Fruit fly (Drosophila melanogaster) whole organism, embryonic: ENCODE measurements around the gene CG14853.
A peak's percentile ranks its signal among the peaks of the same experiment; 100 is the strongest.

Experiments
- Ada2b ChIP-seq: fragments of 200-800 bp; sonication (Bioruptor generic); IDR thresholded peaks from 2 replicates; pipeline ENCODE4 v1.3.6; 2022; ENCODE audit warnings: missing biosample characterization, missing genetic modification characterization
- Antp ChIP-seq: fragments of 200-800 bp; sonication (Bioruptor generic); optimal IDR thresholded peaks from 3 replicates; lab custom pipeline; 2016; ENCODE audit warnings: missing biosample characterization, missing genetic modification characterization
- CG13296 ChIP-seq: fragments of 200-800 bp; sonication (Bioruptor generic); optimal IDR thresholded peaks from 3 replicates; lab custom pipeline; 2018; ENCODE audit warnings: missing biosample characterization, mild to moderate bottlenecking, missing genetic modification characterization
- CG17385 ChIP-seq: fragments of 200-800 bp; sonication (Bioruptor generic); optimal IDR thresholded peaks from 3 replicates; lab custom pipeline; 2018; ENCODE audit warnings: missing biosample characterization, mild to moderate bottlenecking, missing genetic modification characterization
- CG2120 ChIP-seq: fragments of 200-800 bp; sonication (Bioruptor generic); optimal IDR thresholded peaks from 3 replicates; lab custom pipeline; 2016; ENCODE audit warnings: missing biosample characterization, missing genetic modification characterization
- CG2199 ChIP-seq: fragments of 200-800 bp; sonication (Bioruptor generic); IDR thresholded peaks from 3 replicates; pipeline ENCODE4 v1.3.6; 2022; ENCODE audit warnings: missing biosample characterization, missing genetic modification characterization
- CG5180 ChIP-seq: fragments of 200-800 bp; sonication (Bioruptor generic); optimal IDR thresholded peaks from 3 replicates; lab custom pipeline; 2017; ENCODE audit warnings: missing biosample characterization, missing genetic modification characterization, mild to moderate bottlenecking, moderate library complexity, missing genetic modification reagents
- CG6854 ChIP-seq: fragments of 200-800 bp; sonication (Bioruptor generic); optimal IDR thresholded peaks from 3 replicates; lab custom pipeline; 2017; ENCODE audit warnings: missing biosample characterization, mild to moderate bottlenecking, missing genetic modification characterization
- CG7839 ChIP-seq: fragments of 200-800 bp; sonication (Bioruptor generic); optimal IDR thresholded peaks from 3 replicates; lab custom pipeline; 2018; ENCODE audit warnings: missing biosample characterization, mild to moderate bottlenecking, missing genetic modification characterization, moderate library complexity
- CG8089 ChIP-seq: fragments of 200-800 bp; sonication (Bioruptor generic); optimal IDR thresholded peaks from 3 replicates; lab custom pipeline; 2016; ENCODE audit warnings: missing biosample characterization, missing genetic modification characterization
- CG8388 ChIP-seq: fragments of 200-800 bp; sonication (Bioruptor generic); optimal IDR thresholded peaks from 2 replicates; lab custom pipeline; 2019; ENCODE audit warnings: missing biosample characterization, mild to moderate bottlenecking, missing genetic modification characterization, moderate library complexity
- CoRest ChIP-seq: fragments of 200-800 bp; sonication (Bioruptor generic); optimal IDR thresholded peaks from 3 replicates; lab custom pipeline; 2018; ENCODE audit warnings: missing biosample characterization, mild to moderate bottlenecking, missing genetic modification characterization, moderate library complexity
- Dip3 ChIP-seq: fragments of 200-800 bp; sonication (Bioruptor generic); optimal IDR thresholded peaks from 3 replicates; lab custom pipeline; 2016; ENCODE audit warnings: missing biosample characterization, missing genetic modification characterization
- ERR ChIP-seq: fragments of 200-800 bp; sonication (Bioruptor generic); optimal IDR thresholded peaks from 2 replicates; lab custom pipeline; 2016; ENCODE audit warnings: missing biosample characterization, missing genetic modification characterization
- HmgZ ChIP-seq: fragments of 200-800 bp; sonication (Bioruptor generic); optimal IDR thresholded peaks from 2 replicates; lab custom pipeline; 2018; ENCODE audit warnings: missing biosample characterization, mild to moderate bottlenecking, missing genetic modification characterization
- MTF-1 ChIP-seq: fragments of 200-800 bp; sonication (Bioruptor generic); optimal IDR thresholded peaks from 2 replicates; lab custom pipeline; 2018; ENCODE audit warnings: missing biosample characterization, mild to moderate bottlenecking, missing genetic modification characterization, borderline replicate concordance
- Max ChIP-seq: fragments of 200-800 bp; sonication (Bioruptor generic); optimal IDR thresholded peaks from 2 replicates; lab custom pipeline; 2016; ENCODE audit warnings: missing biosample characterization, mild to moderate bottlenecking, missing genetic modification characterization
- NFAT ChIP-seq: fragments of 200-800 bp; sonication (Bioruptor generic); IDR thresholded peaks from 2 replicates; pipeline ENCODE4 v1.3.6; 2022; ENCODE audit warnings: missing biosample characterization, missing genetic modification characterization
- Ssrp ChIP-seq: fragments of 200-800 bp; sonication (Bioruptor generic); optimal IDR thresholded peaks from 2 replicates; lab custom pipeline; 2018; ENCODE audit warnings: missing biosample characterization, mild to moderate bottlenecking, missing genetic modification characterization, moderate library complexity
- Stat92E ChIP-seq, 3 experiments: fragments of >200 bp in 2 of 3; fragments of 200-800 bp in 1 of 3; sonication (Bioruptor generic) in 1 of 3; optimal IDR thresholded peaks; 2 replicates each; lab custom pipeline; 2017 to 2019; ENCODE audit warnings: missing biosample characterization in 3 of 3, missing genetic modification characterization in 3 of 3, mild to moderate bottlenecking in 1 of 3, moderate library complexity in 1 of 3
- amos ChIP-seq: fragments of 200-800 bp; sonication (Bioruptor generic); IDR thresholded peaks from 2 replicates; pipeline ENCODE4 v1.3.6; 2022; ENCODE audit warnings: missing biosample characterization, missing genetic modification characterization; ENCODE audit not compliant: partially characterized antibody
- cad ChIP-seq: fragments of >200 bp; optimal IDR thresholded peaks from 2 replicates; lab custom pipeline; 2017; ENCODE audit warnings: missing biosample characterization, missing genetic modification characterization
- cg ChIP-seq: fragments of 200-800 bp; sonication (Bioruptor generic); optimal IDR thresholded peaks from 3 replicates; lab custom pipeline; 2019; ENCODE audit warnings: missing biosample characterization, mild to moderate bottlenecking, missing genetic modification characterization, moderate library complexity
- chinmo ChIP-seq: fragments of 200-800 bp; sonication (Bioruptor generic); IDR thresholded peaks from 4 replicates; pipeline ENCODE4 v1.3.6; 2022; ENCODE audit warnings: missing biosample characterization, missing genetic modification characterization; ENCODE audit not compliant: partially characterized antibody
- corto ChIP-seq: fragments of 200-800 bp; sonication (Bioruptor generic); optimal IDR thresholded peaks from 2 replicates; lab custom pipeline; 2016; ENCODE audit warnings: missing biosample characterization, mild to moderate bottlenecking, missing genetic modification characterization, moderate library complexity
- crol ChIP-seq: fragments of 200-800 bp; sonication (Bioruptor generic); IDR thresholded peaks from 2 replicates; pipeline ENCODE4 v1.3.6; 2022; ENCODE audit warnings: missing biosample characterization, missing genetic modification characterization
- dmrt11E ChIP-seq: fragments of 200-800 bp; sonication (Bioruptor generic); optimal IDR thresholded peaks from 3 replicates; lab custom pipeline; 2018; ENCODE audit warnings: missing biosample characterization, mild to moderate bottlenecking, missing genetic modification characterization, moderate library complexity
- grau ChIP-seq: fragments of 200-800 bp; optimal IDR thresholded peaks from 3 replicates; lab custom pipeline; 2019; ENCODE audit warnings: missing biosample characterization, mild to moderate bottlenecking, missing genetic modification characterization, moderate library complexity
- gsb ChIP-seq: fragments of 200-800 bp; sonication (Bioruptor generic); IDR thresholded peaks from 2 replicates; pipeline ENCODE4 v1.3.6; 2022; ENCODE audit warnings: missing biosample characterization, missing genetic modification characterization
- h ChIP-seq: fragments of >200 bp; optimal IDR thresholded peaks from 2 replicates; lab custom pipeline; 2017
- insv ChIP-seq, 2 experiments: fragments of 200-800 bp; sonication (Bioruptor generic); optimal IDR thresholded peaks; 3 replicates each; lab custom pipeline; 2016 to 2018; ENCODE audit warnings: missing biosample characterization in 2 of 2, missing genetic modification characterization in 2 of 2
- jumu ChIP-seq: fragments of 200-800 bp; sonication (Bioruptor generic); optimal IDR thresholded peaks from 3 replicates; lab custom pipeline; 2016; ENCODE audit warnings: missing biosample characterization, missing genetic modification characterization
- mirr ChIP-seq: fragments of 200-800 bp; sonication (Bioruptor generic); optimal IDR thresholded peaks from 3 replicates; lab custom pipeline; 2018; ENCODE audit warnings: missing biosample characterization, mild to moderate bottlenecking, missing genetic modification characterization
- mld ChIP-seq: fragments of 200-800 bp; sonication (Bioruptor generic); IDR thresholded peaks from 3 replicates; pipeline ENCODE4 v1.3.6; 2022; ENCODE audit warnings: missing biosample characterization, missing genetic modification characterization; ENCODE audit not compliant: partially characterized antibody
- nom ChIP-seq: fragments of 200-800 bp; sonication (Bioruptor generic); optimal IDR thresholded peaks from 2 replicates; lab custom pipeline; 2017; ENCODE audit warnings: missing biosample characterization, missing genetic modification characterization, mild to moderate bottlenecking, moderate library complexity, missing genetic modification reagents
- psq ChIP-seq: fragments of 200-800 bp; sonication (Bioruptor generic); optimal IDR thresholded peaks from 2 replicates; lab custom pipeline; 2017; ENCODE audit warnings: missing biosample characterization, missing genetic modification characterization
- sd ChIP-seq: fragments of 200-800 bp; sonication (Bioruptor generic); optimal IDR thresholded peaks from 3 replicates; lab custom pipeline; 2018; ENCODE audit warnings: missing biosample characterization, mild to moderate bottlenecking, missing genetic modification characterization, moderate library complexity
- tll ChIP-seq, 2 experiments: fragments of 200-800 bp in 1 of 2; fragments of >200 bp in 1 of 2; sonication (Bioruptor generic) in 1 of 2; optimal IDR thresholded peaks; 2 replicates each; lab custom pipeline; 2017 to 2019; ENCODE audit warnings: missing biosample characterization in 2 of 2, missing genetic modification characterization in 2 of 2, mild to moderate bottlenecking in 1 of 2, moderate library complexity in 1 of 2
- unpg ChIP-seq: fragments of 200-800 bp; sonication (Bioruptor generic); optimal IDR thresholded peaks from 3 replicates; lab custom pipeline; 2018; ENCODE audit warnings: missing biosample characterization, mild to moderate bottlenecking, missing genetic modification characterization, moderate library complexity

Gene CG14853

dm6 chr3R:14649307-14650239 is 40.1 kb downstream of the CG14853 start (continued):
- TF ChIP-seq amos (GFP tag; lab: Robert Waterston, UW) = no peak
- peak; percentile 74 for TF ChIP-seq corto (GFP tag; lab: Kevin White, UChicago)
- no peak for TF ChIP-seq jumu (GFP tag; lab: Kevin White, UChicago)
- TF ChIP-seq CG6854 (GFP tag; lab: Kevin White, UChicago) = no peak
- peak; percentile 22 for TF ChIP-seq Ssrp
- no peak for TF ChIP-seq h (lab: Kevin White, UChicago)
- no peak for TF ChIP-seq insv (GFP tag; optimal IDR thresholded peaks at IDR 0.05; lab: Kevin White, UChicago)
- TF ChIP-seq grau (tag; lab: Kevin White, UChicago) = no peak
- peak; percentile 12 for TF ChIP-seq Max (GFP tag; lab: Kevin White, UChicago)
- TF ChIP-seq Dip3 (GFP tag; lab: Kevin White, UChicago) = peak; percentile 2
- peak; percentile 18 for TF ChIP-seq CG8388 (GFP tag; lab: Kevin White, UChicago)
- TF ChIP-seq CoRest (tag; lab: Kevin White, UChicago) = no peak
- no peak for TF ChIP-seq unpg (GFP tag; lab: Kevin White, UChicago)
- TF ChIP-seq gsb (GFP tag; lab: Robert Waterston, UW) = no peak
- peak; percentile 66 for TF ChIP-seq psq (GFP tag; lab: Kevin White, UChicago)
- TF ChIP-seq, all 482 proteins: peak for 78

- TF ChIP-seq CG8089 (GFP tag; lab: Kevin White, UChicago) (no peak), mirr (GFP tag; lab: Kevin White, UChicago) (no peak), sd (tag; lab: Kevin White, UChicago) (peak; percentile 69), cg (GFP tag; lab: Kevin White, UChicago) (peak; percentile 33), CG7839 (tag; lab: Kevin White, UChicago) (no peak), CG2199 (GFP tag; lab: Robert Waterston, UW) (peak; percentile 30; the same call in 1 of the 3 replicates), Antp (no peak), NFAT (GFP tag; lab: Robert Waterston, UW) (no peak), Stat92E (GFP tag; optimal IDR thresholded peaks at IDR 0.05; lab: Kevin White, UChicago) (peak in 1 of 3 experiments; percentile 61), crol (GFP tag; lab: Robert Waterston, UW) (peak; percentile 27; the same call in 1 of the 2 replicates), cad (GFP tag; lab: Kevin White, UChicago) (no peak)
Observed at dm6 chr3R:14650367-14650766, 40.9 kb downstream of the CG14853 start.

dm6 chr3R:14651076-14651662 is 41.7 kb downstream of the CG14853 start:
- TF ChIP-seq chinmo (GFP tag; lab: Robert Waterston, UW) (0 out of 4 replicates have a peak, but pooled peaks have one; percentile 45), CG17385 (GFP tag; lab: Kevin White, UChicago) (peak; percentile 54), ERR (no peak), CG5180 (no peak), dmrt11E (tag; lab: Kevin White, UChicago) (no peak), nom (GFP tag; lab: Kevin White, UChicago) (peak; percentile 75), CG13296 (GFP tag; lab: Kevin White, UChicago) (no peak), psq (GFP tag; lab: Kevin White, UChicago) (peak; percentile 12), tll (GFP tag; optimal IDR thresholded peaks at IDR 0.05; lab: Kevin White, UChicago) (peak in 1 of 2 experiments; percentile 9), mld (GFP tag; lab: Robert Waterston, UW) (0 out of 3 replicates have a peak, but pooled peaks have one; percentile 8), MTF-1 (GFP tag; lab: Kevin White, UChicago) (no peak), CG2120 (GFP tag; lab: Kevin White, UChicago) (no peak), HmgZ (tag; lab: Kevin White, UChicago) (no peak), gsb (GFP tag; lab: Robert Waterston, UW) (no peak), Ada2b (GFP tag; lab: Robert Waterston, UW) (no peak)
